Fruit fly (Drosophila melanogaster) Kc167 (cell line): Measurements from ENCODE around the gene M1BP.

Source experiments
- Myc ChIP-seq: fragments of >200 bp; optimal IDR thresholded peaks from 2 replicates; lab custom pipeline; 2017; ENCODE audit warnings: missing external identifiers
- Sin3A ChIP-seq: fragments of >200 bp; optimal IDR thresholded peaks from 2 replicates; lab custom pipeline; 2018; ENCODE audit warnings: missing external identifiers
- h ChIP-seq: fragments of >200 bp; optimal IDR thresholded peaks from 3 replicates; lab custom pipeline; 2018; ENCODE audit warnings: missing external identifiers
- insv ChIP-seq: fragments of >200 bp; optimal IDR thresholded peaks from 3 replicates; lab custom pipeline; 2018; ENCODE audit warnings: missing external identifiers
- psq ChIP-seq: fragments of >200 bp; optimal IDR thresholded peaks from 2 replicates; lab custom pipeline; 2017; ENCODE audit warnings: missing external identifiers
- ttk ChIP-seq: sonication (Bioruptor generic); optimal IDR thresholded peaks from 2 replicates; lab custom pipeline; 2017; ENCODE audit warnings: missing external identifiers

Gene M1BP

dm6 chr3R:8746354-8746753 is 14.9 kb upstream of the M1BP start:
- TF ChIP-seq ttk (lab: Kevin White, UChicago) (no peak), Sin3A (lab: Kevin White, UChicago) (no peak), Myc (lab: Kevin White, UChicago) (no peak), insv (lab: Kevin White, UChicago) (no peak), psq (lab: Kevin White, UChicago) (no peak), h (lab: Kevin White, UChicago) (no peak)

dm6 chr3R:8744198-8744597 is 12.7 kb upstream of the M1BP start:
- TF ChIP-seq h (lab: Kevin White, UChicago) (no peak), ttk (lab: Kevin White, UChicago) (no peak), Sin3A (lab: Kevin White, UChicago) (no peak), Myc (lab: Kevin White, UChicago) (no peak), psq (lab: Kevin White, UChicago) (no peak), insv (lab: Kevin White, UChicago) (no peak)

dm6 chr3R:8742661-8743060 is 11.2 kb upstream of the M1BP start:
- no peak for TF ChIP-seq psq (lab: Kevin White, UChicago)
- no peak for TF ChIP-seq Myc (lab: Kevin White, UChicago)
- no peak for TF ChIP-seq Sin3A (lab: Kevin White, UChicago)
- TF ChIP-seq h (lab: Kevin White, UChicago): no peak
- no peak for TF ChIP-seq insv (lab: Kevin White, UChicago)

- TF ChIP-seq psq (lab: Kevin White, UChicago): no peak
- TF ChIP-seq insv (lab: Kevin White, UChicago): no peak
- no peak for TF ChIP-seq ttk (lab: Kevin White, UChicago)
- TF ChIP-seq Sin3A (lab: Kevin White, UChicago): no peak
- TF ChIP-seq h (lab: Kevin White, UChicago): no peak
- no peak for TF ChIP-seq Myc (lab: Kevin White, UChicago)
These were observed 10.4 kb upstream of the M1BP start for dm6 chr3R:8741941-8742340.

- TF ChIP-seq h (lab: Kevin White, UChicago) (no peak), insv (lab: Kevin White, UChicago) (no peak), psq (lab: Kevin White, UChicago) (no peak), Myc (lab: Kevin White, UChicago) (no peak), ttk (lab: Kevin White, UChicago) (no peak), Sin3A (lab: Kevin White, UChicago) (no peak)
These were observed 9.8 kb upstream of the M1BP start for dm6 chr3R:8741248-8741647.

dm6 chr3R:8740118-8740517 is 8.6 kb upstream of the M1BP start:
- no peak for TF ChIP-seq Myc (lab: Kevin White, UChicago)
- no peak for TF ChIP-seq Sin3A (lab: Kevin White, UChicago)
- no peak for TF ChIP-seq h (lab: Kevin White, UChicago)
- no peak for TF ChIP-seq insv (lab: Kevin White, UChicago)
- no peak for TF ChIP-seq ttk (lab: Kevin White, UChicago)
- TF ChIP-seq psq (lab: Kevin White, UChicago): no peak

- TF ChIP-seq ttk (lab: Kevin White, UChicago) (no peak), Myc (lab: Kevin White, UChicago) (no peak), h (lab: Kevin White, UChicago) (no peak), Sin3A (lab: Kevin White, UChicago) (no peak), insv (lab: Kevin White, UChicago) (no peak), psq (lab: Kevin White, UChicago) (no peak)
These were observed 7.8 kb upstream of the M1BP start for dm6 chr3R:8739161-8739783.

- no peak for TF ChIP-seq Sin3A (lab: Kevin White, UChicago)
- no peak for TF ChIP-seq Myc (lab: Kevin White, UChicago)
- no peak for TF ChIP-seq h (lab: Kevin White, UChicago)
- no peak for TF ChIP-seq insv (lab: Kevin White, UChicago)
- TF ChIP-seq ttk (lab: Kevin White, UChicago): no peak
- no peak for TF ChIP-seq psq (lab: Kevin White, UChicago)
These were observed 2.0 kb downstream of the M1BP start, which contains the start of gene ranshi for dm6 chr3R:8729542-8729941. Gene ranshi (minus strand): TSS chr3R:8729693.

dm6 chr3R:8726632-8727031 is 4.9 kb downstream of the M1BP start, which contains the start of gene CG8159:
Gene CG8159 (plus strand): TSS chr3R:8726854.
- no peak for TF ChIP-seq Myc (lab: Kevin White, UChicago)
- TF ChIP-seq Sin3A (lab: Kevin White, UChicago): no peak

- TF ChIP-seq insv (lab: Kevin White, UChicago) (no peak), Myc (lab: Kevin White, UChicago) (no peak), ttk (lab: Kevin White, UChicago) (no peak), Sin3A (lab: Kevin White, UChicago) (no peak), psq (lab: Kevin White, UChicago) (no peak), h (lab: Kevin White, UChicago) (no peak)
These were observed 6.3 kb downstream of the M1BP start, which contains the start of gene ouib for dm6 chr3R:8725179-8725578. Gene ouib (plus strand): TSS chr3R:8725479.

dm6 chr3R:8722962-8723548 is 8.4 kb downstream of the M1BP start, which contains the start of gene nom:
Gene nom (plus strand): TSS chr3R:8723174.
- TF ChIP-seq psq (lab: Kevin White, UChicago) (no peak), ttk (lab: Kevin White, UChicago) (no peak), Sin3A (lab: Kevin White, UChicago) (no peak), Myc (lab: Kevin White, UChicago) (no peak), insv (lab: Kevin White, UChicago) (no peak), h (lab: Kevin White, UChicago) (no peak)
